Fruit fly (Drosophila melanogaster): ENCODE data around the gene CG11927.
A peak's percentile ranks its signal among the peaks of the same experiment; 100 is the strongest.

CG11927 gene

dm6 chr2L:4830490-4830889, 17.1 kb upstream of the CG11927 start, which contains the start of gene Fnta (continued):
- peak; percentile 75 for TF ChIP-seq CG16813 (GFP tag; IDR thresholded peaks at IDR 0.05; ENCODE audit: partially characterized antibody)
- no peak for TF ChIP-seq CG6175 (GFP tag; IDR thresholded peaks at IDR 0.05)
- TF ChIP-seq amos (GFP tag; IDR thresholded peaks at IDR 0.05; ENCODE audit: partially characterized antibody): peak; percentile 80; the same call in 1 of the 2 replicates
- no peak for TF ChIP-seq ash1 (GFP tag; optimal IDR thresholded peaks at IDR 0.05)
- TF ChIP-seq stwl (tag; optimal IDR thresholded peaks at IDR 0.05): peak; percentile 77
- peak; percentile 46; the same call in 1 of the 4 replicates for TF ChIP-seq chinmo (GFP tag; IDR thresholded peaks at IDR 0.05; ENCODE audit: partially characterized antibody)
- no peak for TF ChIP-seq run (tag; optimal IDR thresholded peaks at IDR 0.05)
- TF ChIP-seq trem (tag; optimal IDR thresholded peaks at IDR 0.05): peak; percentile 32
- peak; percentile 86; the same call in 2 of the 3 replicates for TF ChIP-seq CG7963 (GFP tag; IDR thresholded peaks at IDR 0.05; ENCODE audit: partially characterized antibody)
- peak; percentile 16; the same call in 1 of the 2 replicates for TF ChIP-seq CG4360 (GFP tag; IDR thresholded peaks at IDR 0.05)
- peak; percentile 29 for TF ChIP-seq CG10267 (tag; optimal IDR thresholded peaks at IDR 0.05)
- TF ChIP-seq hb (GFP tag; IDR thresholded peaks at IDR 0.05; ENCODE audit: partially characterized antibody): peak; percentile 88
- no peak for TF ChIP-seq CG31224 (GFP tag; IDR thresholded peaks at IDR 0.05)
- peak; percentile 32 for TF ChIP-seq CG17829 (tag; optimal IDR thresholded peaks at IDR 0.05)
- TF ChIP-seq CG11695 (GFP tag; IDR thresholded peaks at IDR 0.05): 0 out of 3 replicates have a peak, but pooled peaks have one; percentile 22
- no peak for TF ChIP-seq Sry-δ (GFP tag; optimal IDR thresholded peaks at IDR 0.05)
- TF ChIP-seq nerfin-2 (GFP tag; IDR thresholded peaks at IDR 0.05; ENCODE audit: partially characterized antibody): peak; percentile 97
- peak; percentile 24; the same call in 1 of the 2 replicates for TF ChIP-seq CG2129 (GFP tag; IDR thresholded peaks at IDR 0.05; ENCODE audit: partially characterized antibody)
- TF ChIP-seq bbx (GFP tag; IDR thresholded peaks at IDR 0.05; ENCODE audit: partially characterized antibody): peak; percentile 96
- peak; percentile 45 for TF ChIP-seq CG2116 (GFP tag; optimal IDR thresholded peaks at IDR 0.05)
- no peak for TF ChIP-seq da (GFP tag; optimal IDR thresholded peaks at IDR 0.05)
- no peak for TF ChIP-seq CG18262 (tag; optimal IDR thresholded peaks at IDR 0.05)
- TF ChIP-seq E2f2 (GFP tag; IDR thresholded peaks at IDR 0.05): peak; percentile 89
- TF ChIP-seq knrl (GFP tag; IDR thresholded peaks at IDR 0.05; ENCODE audit: partially characterized antibody): peak; percentile 24; the same call in 1 of the 3 replicates
- TF ChIP-seq sd (tag; optimal IDR thresholded peaks at IDR 0.05): peak; percentile 54
- TF ChIP-seq CG34224 (GFP tag; IDR thresholded peaks at IDR 0.05; ENCODE audit: partially characterized antibody): peak; percentile 93
- peak; percentile 36 for TF ChIP-seq inv (GFP tag; IDR thresholded peaks at IDR 0.05; ENCODE audit: partially characterized antibody)
- no peak for TF ChIP-seq jumu (GFP tag; optimal IDR thresholded peaks at IDR 0.05)
- no peak for TF ChIP-seq CG30020 (tag; optimal IDR thresholded peaks at IDR 0.05)
- peak; percentile 94 for TF ChIP-seq HLH4C (GFP tag; IDR thresholded peaks at IDR 0.05; ENCODE audit: partially characterized antibody)
- TF ChIP-seq CG6791 (GFP tag; IDR thresholded peaks at IDR 0.05; ENCODE audit: partially characterized antibody): peak; percentile 93
- TF ChIP-seq nom (GFP tag; optimal IDR thresholded peaks at IDR 0.05): peak; percentile 4
- TF ChIP-seq sens-2 (GFP tag; IDR thresholded peaks at IDR 0.05): no peak
- peak; percentile 78 for TF ChIP-seq unc-4 (GFP tag; IDR thresholded peaks at IDR 0.05; ENCODE audit: partially characterized antibody)
- TF ChIP-seq Dll (GFP tag; IDR thresholded peaks at IDR 0.05; ENCODE audit: partially characterized antibody): peak; percentile 88
- peak; percentile 66 for TF ChIP-seq MESR4 (GFP tag; optimal IDR thresholded peaks at IDR 0.05)
- peak; percentile 86 for TF ChIP-seq Dref (GFP tag; IDR thresholded peaks at IDR 0.05)
- peak; percentile 35 for TF ChIP-seq CG15514 (GFP tag; optimal IDR thresholded peaks at IDR 0.05)
- peak; percentile 64 for TF ChIP-seq MBD-R2 (GFP tag; IDR thresholded peaks at IDR 0.05)
- peak; percentile 19 for TF ChIP-seq CG12659 (GFP tag; optimal IDR thresholded peaks at IDR 0.05)
- TF ChIP-seq sim (GFP tag; IDR thresholded peaks at IDR 0.05): no peak
- peak; percentile 80 for TF ChIP-seq Dp (GFP tag; optimal IDR thresholded peaks at IDR 0.05)
- TF ChIP-seq CG14860 (GFP tag; IDR thresholded peaks at IDR 0.05; ENCODE audit: partially characterized antibody): peak; percentile 81; the same call in 2 of the 3 replicates
- peak; percentile 47 for TF ChIP-seq pzg (GFP tag; optimal IDR thresholded peaks at IDR 0.05)
- no peak for TF ChIP-seq tgo (GFP tag; IDR thresholded peaks at IDR 0.05)
- TF ChIP-seq ato (GFP tag; IDR thresholded peaks at IDR 0.05; ENCODE audit: partially characterized antibody): peak; percentile 97
- peak; percentile 93; the same call in 2 of the 3 replicates for TF ChIP-seq Opbp (GFP tag; IDR thresholded peaks at IDR 0.05; ENCODE audit: partially characterized antibody)
